Fruit fly (Drosophila melanogaster) whole organism, embryonic: ENCODE data around the gene Alp13.
A peak's percentile ranks its signal among the peaks of the same experiment; 100 is the strongest.

ENCODE experiments used
- C15 ChIP-seq: fragments of 200-800 bp; sonication (Bioruptor generic); IDR thresholded peaks from 3 replicates; pipeline ENCODE4 v1.3.6; 2022; ENCODE audit warnings: missing biosample characterization, missing genetic modification characterization
- CG10462 ChIP-seq: fragments of 200-800 bp; sonication (Bioruptor generic); optimal IDR thresholded peaks from 2 replicates; lab custom pipeline; 2016; ENCODE audit warnings: missing biosample characterization, missing genetic modification characterization
- CG12155 ChIP-seq: fragments of 200-800 bp; sonication (Bioruptor generic); optimal IDR thresholded peaks from 3 replicates; lab custom pipeline; 2016; ENCODE audit warnings: missing biosample characterization, missing genetic modification characterization
- CG12769 ChIP-seq: fragments of 200-800 bp; sonication (Bioruptor generic); optimal IDR thresholded peaks from 2 replicates; lab custom pipeline; 2019; ENCODE audit warnings: missing biosample characterization, mild to moderate bottlenecking, missing genetic modification characterization, moderate library complexity
- CG14014 ChIP-seq: fragments of 200-800 bp; sonication (Bioruptor generic); IDR thresholded peaks from 2 replicates; pipeline ENCODE4 v1.3.6; 2022; ENCODE audit warnings: missing biosample characterization, missing genetic modification characterization
- CG1647 ChIP-seq: fragments of 200-800 bp; sonication (Bioruptor generic); optimal IDR thresholded peaks from 3 replicates; lab custom pipeline; 2016; ENCODE audit warnings: missing biosample characterization, missing genetic modification characterization
- CG16863 ChIP-seq: fragments of 200-800 bp; sonication (Bioruptor generic); optimal IDR thresholded peaks from 3 replicates; lab custom pipeline; 2016; ENCODE audit warnings: missing biosample characterization, missing genetic modification characterization
- CG2116 ChIP-seq: fragments of 200-800 bp; sonication (Bioruptor generic); optimal IDR thresholded peaks from 3 replicates; lab custom pipeline; 2018; ENCODE audit warnings: missing biosample characterization, mild to moderate bottlenecking, missing genetic modification characterization
- CG30403 ChIP-seq: fragments of 200-800 bp; sonication (Bioruptor generic); optimal IDR thresholded peaks from 3 replicates; lab custom pipeline; 2016; ENCODE audit warnings: missing biosample characterization, missing genetic modification characterization
- CG31388 ChIP-seq: fragments of 200-800 bp; sonication (Bioruptor generic); optimal IDR thresholded peaks from 2 replicates; lab custom pipeline; 2016; ENCODE audit warnings: missing biosample characterization, missing genetic modification characterization
- CG33557 ChIP-seq: fragments of 200-800 bp; sonication (Bioruptor generic); optimal IDR thresholded peaks from 2 replicates; lab custom pipeline; 2019; ENCODE audit warnings: missing biosample characterization, mild to moderate bottlenecking, missing genetic modification characterization, moderate library complexity
- CG34376 ChIP-seq: fragments of 200-800 bp; sonication (Bioruptor generic); optimal IDR thresholded peaks from 2 replicates; lab custom pipeline; 2018; ENCODE audit warnings: missing biosample characterization, mild to moderate bottlenecking, missing genetic modification characterization
- CG42726 ChIP-seq: fragments of 200-800 bp; sonication (Bioruptor generic); IDR thresholded peaks from 2 replicates; pipeline ENCODE4 v1.3.6; 2022; ENCODE audit warnings: missing biosample characterization, missing genetic modification characterization; ENCODE audit not compliant: partially characterized antibody
- CG5180 ChIP-seq: fragments of 200-800 bp; sonication (Bioruptor generic); optimal IDR thresholded peaks from 3 replicates; lab custom pipeline; 2017; ENCODE audit warnings: missing biosample characterization, missing genetic modification characterization, mild to moderate bottlenecking, moderate library complexity, missing genetic modification reagents
- CG5245 ChIP-seq: fragments of 200-800 bp; sonication (Bioruptor generic); optimal IDR thresholded peaks from 3 replicates; lab custom pipeline; 2016; ENCODE audit warnings: missing biosample characterization, missing genetic modification characterization
- CG6813 ChIP-seq: fragments of 200-800 bp; sonication (Bioruptor generic); optimal IDR thresholded peaks from 2 replicates; lab custom pipeline; 2017; ENCODE audit warnings: missing biosample characterization, missing genetic modification characterization, mild to moderate bottlenecking, moderate library complexity, missing genetic modification reagents
- CG7963 ChIP-seq: fragments of 200-800 bp; sonication (Bioruptor generic); IDR thresholded peaks from 3 replicates; pipeline ENCODE4 v1.3.6; 2022; ENCODE audit warnings: missing biosample characterization, missing genetic modification characterization; ENCODE audit not compliant: partially characterized antibody
- CG8388 ChIP-seq: fragments of 200-800 bp; sonication (Bioruptor generic); optimal IDR thresholded peaks from 2 replicates; lab custom pipeline; 2019; ENCODE audit warnings: missing biosample characterization, mild to moderate bottlenecking, missing genetic modification characterization, moderate library complexity
- CrebB ChIP-seq: fragments of 200-800 bp; sonication (Bioruptor generic); optimal IDR thresholded peaks from 3 replicates; lab custom pipeline; 2018; ENCODE audit warnings: missing biosample characterization, mild to moderate bottlenecking, missing genetic modification characterization
- Doc2 ChIP-seq: fragments of 200-800 bp; sonication (Bioruptor generic); IDR thresholded peaks from 2 replicates; pipeline ENCODE4 v1.3.6; 2022; ENCODE audit warnings: missing biosample characterization, missing genetic modification characterization
- Dp ChIP-seq: fragments of 200-800 bp; sonication (Bioruptor generic); optimal IDR thresholded peaks from 2 replicates; lab custom pipeline; 2018; ENCODE audit warnings: missing biosample characterization, mild to moderate bottlenecking, missing genetic modification characterization, moderate library complexity
- Fer2 ChIP-seq: fragments of 200-800 bp; sonication (Bioruptor generic); optimal IDR thresholded peaks from 2 replicates; lab custom pipeline; 2018; ENCODE audit warnings: missing biosample characterization, mild to moderate bottlenecking, missing genetic modification characterization, moderate library complexity
- Gug ChIP-seq: fragments of 200-800 bp; sonication (Bioruptor generic); IDR thresholded peaks from 4 replicates; pipeline ENCODE4 v1.3.6; 2022; ENCODE audit warnings: missing biosample characterization, missing genetic modification characterization
- HLHmδ ChIP-seq: fragments of 200-800 bp; sonication (Bioruptor generic); optimal IDR thresholded peaks from 2 replicates; lab custom pipeline; 2018; ENCODE audit warnings: missing biosample characterization, mild to moderate bottlenecking, missing genetic modification characterization, moderate library complexity
- Hr78 ChIP-seq, 2 experiments: fragments of 200-800 bp in 1 of 2; fragments of >200 bp in 1 of 2; sonication (Bioruptor generic) in 1 of 2; optimal IDR thresholded peaks; 2 replicates each; lab custom pipeline; 2017 to 2019; ENCODE audit warnings: missing biosample characterization in 2 of 2, missing genetic modification characterization in 2 of 2, mild to moderate bottlenecking in 1 of 2, moderate library complexity in 1 of 2
- MESR4 ChIP-seq: fragments of 200-800 bp; sonication (Bioruptor generic); optimal IDR thresholded peaks from 2 replicates; lab custom pipeline; 2018; ENCODE audit warnings: missing biosample characterization, mild to moderate bottlenecking, missing genetic modification characterization, moderate library complexity
- Meics ChIP-seq: fragments of 200-800 bp; sonication (Bioruptor generic); optimal IDR thresholded peaks from 2 replicates; lab custom pipeline; 2017; ENCODE audit warnings: missing biosample characterization, mild to moderate bottlenecking, missing genetic modification characterization
- NFAT ChIP-seq: fragments of 200-800 bp; sonication (Bioruptor generic); IDR thresholded peaks from 2 replicates; pipeline ENCODE4 v1.3.6; 2022; ENCODE audit warnings: missing biosample characterization, missing genetic modification characterization
- PHDP ChIP-seq: fragments of 200-800 bp; sonication (Bioruptor generic); optimal IDR thresholded peaks from 3 replicates; lab custom pipeline; 2018; ENCODE audit warnings: missing biosample characterization, mild to moderate bottlenecking, missing genetic modification characterization, moderate library complexity
- Spps ChIP-seq: fragments of 200-800 bp; sonication (Bioruptor generic); optimal IDR thresholded peaks from 2 replicates; lab custom pipeline; 2018; ENCODE audit warnings: missing biosample characterization, mild to moderate bottlenecking, missing genetic modification characterization
- TFAM ChIP-seq: fragments of 200-800 bp; sonication (Bioruptor generic); optimal IDR thresholded peaks from 2 replicates; lab custom pipeline; 2017; ENCODE audit warnings: missing biosample characterization, missing genetic modification characterization, inconsistent platforms
- Xrp1 ChIP-seq: fragments of 200-800 bp; sonication (Bioruptor generic); IDR thresholded peaks from 2 replicates; pipeline ENCODE4 v1.3.6; 2022; ENCODE audit warnings: missing biosample characterization, missing genetic modification characterization
- cas ChIP-seq: fragments of 200-800 bp; sonication (Bioruptor generic); IDR thresholded peaks from 2 replicates; pipeline ENCODE4 v1.3.6; 2022; ENCODE audit warnings: missing biosample characterization, missing genetic modification characterization
- chif ChIP-seq, 2 experiments: fragments of 200-800 bp; sonication (Bioruptor generic); optimal IDR thresholded peaks; 3 replicates each; lab custom pipeline; 2016; ENCODE audit warnings: missing biosample characterization in 2 of 2, missing genetic modification characterization in 2 of 2
- ci ChIP-seq: fragments of 200-800 bp; sonication (Bioruptor generic); IDR thresholded peaks from 3 replicates; pipeline ENCODE4 v1.3.6; 2022; ENCODE audit warnings: missing biosample characterization, missing genetic modification characterization
- crol ChIP-seq: fragments of 200-800 bp; sonication (Bioruptor generic); IDR thresholded peaks from 2 replicates; pipeline ENCODE4 v1.3.6; 2022; ENCODE audit warnings: missing biosample characterization, missing genetic modification characterization
- insv ChIP-seq, 2 experiments: fragments of 200-800 bp; sonication (Bioruptor generic); optimal IDR thresholded peaks; 3 replicates each; lab custom pipeline; 2016 to 2018; ENCODE audit warnings: missing biosample characterization in 2 of 2, missing genetic modification characterization in 2 of 2
- kay ChIP-seq: fragments of 200-800 bp; sonication (Bioruptor generic); optimal IDR thresholded peaks from 2 replicates; lab custom pipeline; 2016; ENCODE audit warnings: missing biosample characterization, missing genetic modification characterization
- lbe ChIP-seq: fragments of 200-800 bp; sonication (Bioruptor generic); optimal IDR thresholded peaks from 2 replicates; lab custom pipeline; 2016; ENCODE audit warnings: missing biosample characterization, mild to moderate bottlenecking, missing genetic modification characterization
- lmd ChIP-seq: fragments of 200-800 bp; sonication (Bioruptor generic); IDR thresholded peaks from 2 replicates; pipeline ENCODE4 v1.3.6; 2022; ENCODE audit warnings: missing biosample characterization, missing genetic modification characterization
- psq ChIP-seq: fragments of 200-800 bp; sonication (Bioruptor generic); optimal IDR thresholded peaks from 2 replicates; lab custom pipeline; 2017; ENCODE audit warnings: missing biosample characterization, missing genetic modification characterization
- sc ChIP-seq, 3 experiments: fragments of >200 bp in 2 of 3; fragments of 200-800 bp in 1 of 3; sonication (Bioruptor generic) in 1 of 3; optimal IDR thresholded peaks; 2 replicates in 2 of 3; 3 replicates in 1 of 3; lab custom pipeline; 2017; ENCODE audit warnings: mild to moderate bottlenecking in 1 of 3, missing biosample characterization in 1 of 3, missing genetic modification characterization in 1 of 3, missing genetic modification reagents in 1 of 3
- scrt ChIP-seq: fragments of 200-800 bp; sonication (Bioruptor generic); optimal IDR thresholded peaks from 2 replicates; lab custom pipeline; 2018; ENCODE audit warnings: missing biosample characterization, mild to moderate bottlenecking, missing genetic modification characterization, moderate library complexity
- sens ChIP-seq: fragments of 200-800 bp; sonication (Bioruptor generic); peaks from one replicate; lab custom pipeline; 2016; ENCODE audit warnings: missing biosample characterization, missing genetic modification characterization
- sr ChIP-seq: fragments of 200-800 bp; sonication (Bioruptor generic); IDR thresholded peaks from 3 replicates; pipeline ENCODE4 v1.3.6; 2022; ENCODE audit warnings: missing biosample characterization, missing genetic modification characterization
- zen ChIP-seq: fragments of 200-800 bp; sonication (Bioruptor generic); optimal IDR thresholded peaks from 3 replicates; lab custom pipeline; 2018; ENCODE audit warnings: missing biosample characterization, mild to moderate bottlenecking, missing genetic modification characterization, moderate library complexity

Gene Alp13

DNA sequence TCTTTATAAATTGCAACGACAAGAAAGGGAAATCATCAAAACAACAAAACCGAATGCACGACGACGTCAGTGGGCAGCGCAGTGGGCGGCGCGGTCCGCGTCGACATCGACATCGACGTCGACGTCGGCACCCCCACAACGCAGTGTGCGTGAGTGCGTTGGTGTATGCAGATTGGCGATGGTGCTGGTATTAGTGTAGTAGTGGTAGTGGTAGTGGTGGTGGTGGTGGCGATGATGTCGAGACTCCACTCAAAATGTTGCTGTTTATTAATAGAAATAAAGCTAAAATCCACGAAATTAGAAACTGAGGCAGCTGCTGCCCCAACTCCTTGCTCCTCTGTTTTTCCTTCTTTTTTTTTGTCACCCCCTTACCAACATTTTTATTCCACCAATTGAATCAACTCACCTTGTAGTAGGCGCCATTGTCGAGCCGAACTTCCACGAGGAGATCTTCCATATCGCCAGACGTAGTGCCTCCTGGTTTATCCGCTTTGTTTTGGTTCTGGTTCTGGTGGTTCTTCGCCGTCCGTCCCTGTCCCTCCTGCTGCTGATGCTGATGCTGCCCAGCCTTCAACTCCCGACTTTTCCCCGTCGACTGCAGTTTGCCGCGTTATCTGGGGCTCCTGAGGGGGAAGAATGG lies 33.2 kb upstream of the Alp13 start (continued):
- TF ChIP-seq sc (optimal IDR thresholded peaks at IDR 0.05; lab: Kevin White, UChicago) (no peak), sc (GFP tag; optimal IDR thresholded peaks at IDR 0.05; lab: Kevin White, UChicago) (no peak), CG6813 (no peak), NFAT (GFP tag; lab: Robert Waterston, UW) (no peak), CG5245 (no peak), scrt (GFP tag; lab: Kevin White, UChicago) (no peak), MESR4 (GFP tag; lab: Kevin White, UChicago) (no peak), HLHmδ (GFP tag; lab: Kevin White, UChicago) (no peak), CG14014 (GFP tag; lab: Robert Waterston, UW) (no peak), psq (GFP tag; lab: Kevin White, UChicago) (no peak), sr (GFP tag; lab: Robert Waterston, UW) (peak; percentile 94), CG2116 (peak; percentile 3), insv (GFP tag; optimal IDR thresholded peaks at IDR 0.05; lab: Kevin White, UChicago) (no peak), CG42726 (GFP tag; lab: Robert Waterston, UW) (no peak)

DNA sequence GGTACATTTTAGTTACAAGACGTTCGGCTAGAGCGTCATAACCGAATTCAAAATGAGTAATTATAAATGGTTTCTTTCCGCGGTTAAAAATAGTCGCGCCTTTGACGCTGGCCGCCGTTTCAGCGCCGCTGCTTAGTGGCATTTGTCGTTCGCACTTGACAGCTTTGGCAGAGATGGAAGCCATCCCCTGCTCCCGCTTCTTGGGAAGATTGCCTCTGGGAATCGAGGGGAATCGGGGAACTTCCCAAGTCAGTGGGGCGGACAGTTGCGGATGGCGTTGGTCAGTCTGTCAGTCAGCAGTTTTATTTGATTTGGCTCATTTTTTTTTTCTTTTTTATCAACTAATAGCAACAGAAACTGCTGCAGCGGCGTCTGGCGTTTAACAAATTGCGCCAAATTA lies 31.6 kb upstream of the Alp13 start:
- TF ChIP-seq ci (0 out of 3 replicates have a peak, but pooled peaks have one; percentile 15), zen (tag; lab: Kevin White, UChicago) (no peak), Dp (GFP tag; lab: Kevin White, UChicago) (no peak), sens (peak; percentile 64), Xrp1 (GFP tag; lab: Robert Waterston, UW) (no peak), CrebB (tag; lab: Kevin White, UChicago) (no peak), crol (GFP tag; lab: Robert Waterston, UW) (0 out of 2 replicates have a peak, but pooled peaks have one; percentile 22), Hr78 (GFP tag; optimal IDR thresholded peaks at IDR 0.05; lab: Kevin White, UChicago) (no peak), Gug (GFP tag; lab: Robert Waterston, UW) (no peak), CG12769 (tag; lab: Kevin White, UChicago) (peak; percentile 58), lmd (no peak)
- TF ChIP-seq, all 482 proteins: peak for 4

DNA sequence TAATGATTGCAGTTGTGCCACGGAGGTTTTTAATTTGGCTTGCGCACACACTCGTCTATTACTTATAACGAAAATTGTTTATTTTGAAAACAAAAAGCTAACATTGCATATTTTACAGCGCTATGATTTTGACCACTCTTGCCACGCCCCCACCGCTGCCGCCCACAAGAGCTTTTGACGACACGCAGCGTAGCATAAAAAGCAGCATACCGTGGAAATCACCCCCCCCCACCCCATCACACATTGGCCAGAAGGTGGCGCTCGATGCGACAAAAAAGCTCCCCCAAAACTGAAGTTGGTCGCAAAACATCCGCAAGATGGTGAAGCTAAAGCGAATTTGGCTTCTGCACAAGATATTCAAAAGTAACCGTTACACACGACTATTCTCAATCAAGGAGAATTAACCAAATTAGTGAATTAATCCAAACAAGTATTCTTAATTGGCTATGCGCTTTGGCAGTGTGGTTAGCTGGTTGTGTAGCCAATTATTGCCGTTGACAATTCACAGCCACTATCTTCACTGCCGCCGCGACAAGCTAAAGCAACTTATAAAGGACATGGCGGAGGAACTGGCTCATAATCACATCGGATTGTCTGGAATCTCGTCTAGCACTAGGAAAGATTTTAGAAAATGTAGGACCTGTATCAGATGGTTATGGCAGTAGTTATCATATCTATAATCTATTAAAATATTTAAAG lies 25.5 kb upstream of the Alp13 start:
- no peak for TF ChIP-seq Fer2 (tag; lab: Kevin White, UChicago)
- no peak for TF ChIP-seq C15 (GFP tag; lab: Robert Waterston, UW)
- TF ChIP-seq CG16863 (GFP tag; lab: Kevin White, UChicago): no peak
- peak; percentile 18 for TF ChIP-seq CG30403 (GFP tag; lab: Kevin White, UChicago)
- no peak for TF ChIP-seq chif (GFP tag; optimal IDR thresholded peaks at IDR 0.05; lab: Kevin White, UChicago)
- peak; percentile 51 for TF ChIP-seq Meics (GFP tag; lab: Kevin White, UChicago)
- TF ChIP-seq CG10462 (GFP tag; lab: Kevin White, UChicago): no peak
- no peak for TF ChIP-seq CG31388 (GFP tag; lab: Kevin White, UChicago)
- peak; percentile 27 for TF ChIP-seq CG12155 (GFP tag; lab: Kevin White, UChicago)
- TF ChIP-seq CG1647: no peak
- TF ChIP-seq CG7963 (GFP tag; lab: Robert Waterston, UW): no peak
- TF ChIP-seq CG34376 (GFP tag; lab: Kevin White, UChicago): no peak
- TF ChIP-seq PHDP (tag; lab: Kevin White, UChicago): peak; percentile 6
- no peak for TF ChIP-seq kay (GFP tag; lab: Kevin White, UChicago)
- TF ChIP-seq TFAM (GFP tag; lab: Kevin White, UChicago): no peak
- TF ChIP-seq lmd: peak; percentile 33; the same call in 1 of the 2 replicates
- TF ChIP-seq cas: no peak
- no peak for TF ChIP-seq lbe
- no peak for TF ChIP-seq Spps
- peak; percentile 28; the same call in 1 of the 4 replicates for TF ChIP-seq Gug (GFP tag; lab: Robert Waterston, UW)
- TF ChIP-seq CG8388 (GFP tag; lab: Kevin White, UChicago): no peak
- TF ChIP-seq Doc2 (GFP tag; lab: Robert Waterston, UW): no peak
- TF ChIP-seq CG5180 (GFP tag; lab: Kevin White, UChicago): no peak
- no peak for TF ChIP-seq CG33557
